Worm (Caenorhabditis elegans) whole organism, L3 larva: ENCODE results near the gene srj-55.

Experiments used
- fos-1 ChIP-seq: fragments of 150-350 bp; optimal IDR thresholded peaks from 2 replicates; lab custom pipeline; 2014; ENCODE audit warnings: missing biosample characterization, missing genetic modification characterization
- lin-15B ChIP-seq: fragments of 150-350 bp; optimal IDR thresholded peaks from 2 replicates; lab custom pipeline; 2014; ENCODE audit warnings: missing biosample characterization, missing genetic modification characterization
- mdl-1 ChIP-seq: fragments of 150-350 bp; optimal IDR thresholded peaks from 2 replicates; lab custom pipeline; 2014; ENCODE audit warnings: missing biosample characterization, missing genetic modification characterization
- nfya-1 ChIP-seq: sonication (generic microtip); optimal IDR thresholded peaks from 2 replicates; lab custom pipeline; 2017; ENCODE audit warnings: missing genetic modification characterization, mild to moderate bottlenecking, missing compliant biosample characterization, antibody characterized with exemption, moderate library complexity; ENCODE audit not compliant: insufficient read depth
- unc-39 ChIP-seq: sonication (generic microtip); optimal IDR thresholded peaks from 4 replicates; lab custom pipeline; 2017; ENCODE audit warnings: missing biosample characterization, missing genetic modification characterization
- zag-1 ChIP-seq: fragments of 150-350 bp; optimal IDR thresholded peaks from 2 replicates; lab custom pipeline; 2014; ENCODE audit warnings: missing biosample characterization, missing genetic modification characterization

- TF ChIP-seq fos-1 (tag; lab: Kevin White, UChicago) (no peak), zag-1 (tag; lab: Kevin White, UChicago) (no peak), lin-15B (tag; lab: Kevin White, UChicago) (no peak), nfya-1 (tag; lab: Kevin White, UChicago) (no peak), mdl-1 (tag; lab: Kevin White, UChicago) (no peak), unc-39 (tag; lab: Kevin White, UChicago) (no peak)
These were observed 12.0 kb downstream of the srj-55 start, which contains the start of gene srj-44 for ce11 chrV:2845771-2846170.
